Fruit fly (Drosophila melanogaster) whole organism, adult: ENCODE results near the gene CG31924.

Experiments used
- CG11617 ChIP-seq: fragments of 200-800 bp; sonication (Bioruptor generic); optimal IDR thresholded peaks from 2 replicates; lab custom pipeline; 2017; ENCODE audit warnings: mild to moderate bottlenecking, missing biosample characterization, missing genetic modification reagents, missing genetic modification characterization
- CG12768 ChIP-seq: fragments of 200-800 bp; sonication (Bioruptor generic); optimal IDR thresholded peaks from 2 replicates; lab custom pipeline; 2017; ENCODE audit warnings: missing biosample characterization, missing genetic modification characterization, mild to moderate bottlenecking, moderate library complexity, missing genetic modification reagents
- CG14711 ChIP-seq: fragments of 200-800 bp; sonication (Bioruptor generic); optimal IDR thresholded peaks from 2 replicates; lab custom pipeline; 2018; ENCODE audit warnings: missing biosample characterization, mild to moderate bottlenecking, missing genetic modification characterization, moderate library complexity
- CG1620 ChIP-seq: fragments of 200-800 bp; sonication (Bioruptor generic); optimal IDR thresholded peaks from 2 replicates; lab custom pipeline; 2016; ENCODE audit warnings: missing biosample characterization, missing genetic modification characterization
- CG33017 ChIP-seq: fragments of 200-800 bp; sonication (Bioruptor generic); optimal IDR thresholded peaks from 2 replicates; lab custom pipeline; 2018; ENCODE audit warnings: missing biosample characterization, mild to moderate bottlenecking, missing genetic modification characterization, moderate library complexity
- CG5204 ChIP-seq: fragments of 200-800 bp; sonication (Bioruptor generic); optimal IDR thresholded peaks from 2 replicates; lab custom pipeline; 2016; ENCODE audit warnings: missing biosample characterization, missing genetic modification characterization
- CG7045 ChIP-seq: fragments of 200-800 bp; sonication (Bioruptor generic); optimal IDR thresholded peaks from 2 replicates; lab custom pipeline; 2017; ENCODE audit warnings: missing biosample characterization, mild to moderate bottlenecking, missing genetic modification characterization
- CG7101 ChIP-seq: fragments of 200-800 bp; sonication (Bioruptor generic); optimal IDR thresholded peaks from 2 replicates; lab custom pipeline; 2018; ENCODE audit warnings: missing biosample characterization, mild to moderate bottlenecking, missing genetic modification characterization, moderate library complexity
- Clk ChIP-seq: fragments of 200-800 bp; sonication (Bioruptor generic); optimal IDR thresholded peaks from 2 replicates; lab custom pipeline; 2017; ENCODE audit warnings: missing biosample characterization, missing genetic modification characterization
- Crg-1 ChIP-seq: fragments of 200-800 bp; sonication (Bioruptor generic); optimal IDR thresholded peaks from 2 replicates; lab custom pipeline; 2016; ENCODE audit warnings: missing biosample characterization, missing genetic modification characterization
- Hr96 ChIP-seq: fragments of 200-800 bp; sonication (Bioruptor generic); optimal IDR thresholded peaks from 2 replicates; lab custom pipeline; 2016; ENCODE audit warnings: missing biosample characterization, missing genetic modification characterization
- Mnt ChIP-seq: fragments of 200-800 bp; sonication (Bioruptor generic); optimal IDR thresholded peaks from 2 replicates; lab custom pipeline; 2016; ENCODE audit warnings: missing biosample characterization, mild to moderate bottlenecking, missing genetic modification characterization
- bab1 ChIP-seq: fragments of 200-800 bp; sonication (Bioruptor generic); optimal IDR thresholded peaks from 3 replicates; lab custom pipeline; 2019; ENCODE audit warnings: missing biosample characterization, mild to moderate bottlenecking, missing genetic modification characterization, moderate library complexity
- cic ChIP-seq: fragments of 200-800 bp; sonication (Bioruptor generic); optimal IDR thresholded peaks from 2 replicates; lab custom pipeline; 2017; ENCODE audit warnings: missing biosample characterization, mild to moderate bottlenecking, missing genetic modification characterization, moderate library complexity
- cnc ChIP-seq, 2 experiments: fragments of >200 bp; optimal IDR thresholded peaks; 2 replicates each; lab custom pipeline; 2017
- kay ChIP-seq: fragments of 200-800 bp; sonication (Bioruptor generic); peaks from one replicate; lab custom pipeline; 2016; ENCODE audit warnings: missing biosample characterization, missing genetic modification characterization, borderline replicate concordance
- ovo ChIP-seq: fragments of 200-800 bp; sonication (Bioruptor generic); optimal IDR thresholded peaks from 2 replicates; lab custom pipeline; 2016; ENCODE audit warnings: missing biosample characterization, missing genetic modification characterization
- pad ChIP-seq: fragments of 200-800 bp; sonication (Bioruptor generic); optimal IDR thresholded peaks from 3 replicates; lab custom pipeline; 2017; ENCODE audit warnings: missing biosample characterization, missing genetic modification characterization, mild to moderate bottlenecking, moderate library complexity, missing genetic modification reagents
- tj ChIP-seq: fragments of 200-800 bp; sonication (Bioruptor generic); optimal IDR thresholded peaks from 3 replicates; lab custom pipeline; 2017; ENCODE audit warnings: missing biosample characterization, mild to moderate bottlenecking, missing genetic modification characterization, moderate library complexity
- toe ChIP-seq: fragments of 200-800 bp; sonication (Bioruptor generic); optimal IDR thresholded peaks from 2 replicates; lab custom pipeline; 2016; ENCODE audit warnings: missing biosample characterization, missing genetic modification characterization

The CG31924 gene

dm6 chr2L:1328861-1329260 lies 25.9 kb downstream of the CG31924 start, which contains the start of gene a5:
Gene a5 (plus strand): TSS chr2L:1329161.
- no peak for TF ChIP-seq toe (GFP tag; lab: Kevin White, UChicago)
- no peak for TF ChIP-seq CG1620 (GFP tag; lab: Kevin White, UChicago)
- no peak for TF ChIP-seq cic
- no peak for TF ChIP-seq ovo
- no peak for TF ChIP-seq CG7101
- no peak for TF ChIP-seq CG33017
- TF ChIP-seq Clk = no peak
- no peak for TF ChIP-seq Mnt (GFP tag; lab: Kevin White, UChicago)
- no peak for TF ChIP-seq Hr96 (GFP tag; lab: Kevin White, UChicago)
- no peak for TF ChIP-seq tj (GFP tag; lab: Kevin White, UChicago)
- TF ChIP-seq bab1 (GFP tag; lab: Kevin White, UChicago) = no peak
- TF ChIP-seq Crg-1 (GFP tag; lab: Kevin White, UChicago) = no peak
- no peak for TF ChIP-seq CG5204 (GFP tag; lab: Kevin White, UChicago)
- no peak for TF ChIP-seq CG12768 (GFP tag; lab: Kevin White, UChicago)
- no peak for TF ChIP-seq pad (GFP tag; lab: Kevin White, UChicago)

DNA sequence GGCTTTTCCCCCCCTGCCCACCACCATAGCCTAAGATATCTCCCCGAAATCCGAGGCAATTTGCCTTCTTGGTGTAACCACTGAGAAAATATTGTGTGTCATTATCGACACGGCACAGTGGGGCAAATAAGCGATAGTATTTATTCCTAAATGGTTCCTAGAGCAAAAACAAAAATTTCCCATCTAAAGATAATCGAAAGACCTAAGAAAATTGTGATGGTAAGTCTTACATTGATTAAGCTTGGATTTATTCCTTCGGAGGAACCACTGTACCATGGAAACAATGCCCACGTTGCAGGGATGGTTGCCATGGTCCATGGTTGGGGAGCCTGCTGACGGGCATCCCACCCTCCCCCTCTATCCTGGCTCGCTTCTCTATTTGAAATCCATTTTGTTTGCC lies 38.3 kb downstream of the CG31924 start:
- TF ChIP-seq Clk (no peak), kay (GFP tag; lab: Kevin White, UChicago) (no peak), CG7045 (GFP tag; lab: Kevin White, UChicago) (no peak), CG12768 (GFP tag; lab: Kevin White, UChicago) (no peak), CG14711 (tag; lab: Kevin White, UChicago) (no peak), CG7101 (no peak), cnc (optimal IDR thresholded peaks at IDR 0.05; lab: Kevin White, UChicago) (no peak), Hr96 (GFP tag; lab: Kevin White, UChicago) (no peak), Crg-1 (GFP tag; lab: Kevin White, UChicago) (no peak), pad (GFP tag; lab: Kevin White, UChicago) (no peak), CG1620 (GFP tag; lab: Kevin White, UChicago) (no peak), ovo (no peak), CG11617 (GFP tag; lab: Kevin White, UChicago) (no peak), bab1 (GFP tag; lab: Kevin White, UChicago) (no peak), Mnt (GFP tag; lab: Kevin White, UChicago) (no peak), CG33017 (no peak), toe (GFP tag; lab: Kevin White, UChicago) (no peak), cic (no peak)

- TF ChIP-seq CG11617 (GFP tag; lab: Kevin White, UChicago) = no peak
- TF ChIP-seq toe (GFP tag; lab: Kevin White, UChicago) = no peak
- no peak for TF ChIP-seq CG33017
- no peak for TF ChIP-seq cic
- no peak for TF ChIP-seq cnc (optimal IDR thresholded peaks at IDR 0.05; lab: Kevin White, UChicago)
- TF ChIP-seq CG7101 = no peak
- no peak for TF ChIP-seq Clk
- no peak for TF ChIP-seq kay (GFP tag; lab: Kevin White, UChicago)
- no peak for TF ChIP-seq Crg-1 (GFP tag; lab: Kevin White, UChicago)
- TF ChIP-seq CG7045 (GFP tag; lab: Kevin White, UChicago) = no peak
- no peak for TF ChIP-seq pad (GFP tag; lab: Kevin White, UChicago)
- TF ChIP-seq CG1620 (GFP tag; lab: Kevin White, UChicago) = no peak
- no peak for TF ChIP-seq tj (GFP tag; lab: Kevin White, UChicago)
These were observed 39.4 kb downstream of the CG31924 start for dm6 chr2L:1315283-1315682.

DNA sequence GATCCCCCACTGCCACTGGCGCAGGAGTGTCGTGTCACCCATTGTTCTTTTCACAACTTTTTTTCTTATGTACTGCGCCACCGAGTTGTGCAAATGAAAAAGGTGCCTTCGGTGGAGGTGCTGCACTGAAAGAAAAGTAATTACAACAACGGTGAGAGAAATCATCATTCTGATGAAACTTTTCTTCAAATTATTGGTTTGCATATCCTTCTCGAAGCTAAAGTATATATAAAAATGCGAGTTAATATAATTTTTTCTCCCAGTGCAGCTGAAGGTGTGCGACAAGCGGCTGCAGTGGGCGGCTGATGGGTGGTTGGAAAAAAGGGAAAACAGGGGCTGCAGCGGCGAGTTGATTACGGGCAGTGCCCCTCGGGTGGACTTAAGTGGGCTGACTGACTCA lies 42.4 kb downstream of the CG31924 start:
- TF ChIP-seq cic (no peak), CG12768 (GFP tag; lab: Kevin White, UChicago) (no peak), CG11617 (GFP tag; lab: Kevin White, UChicago) (no peak), CG7045 (GFP tag; lab: Kevin White, UChicago) (no peak)
